Worm (Caenorhabditis elegans): ENCODE measurements around the gene hmg-4.

hmg-4 gene

ce11 chrIII:7367012-7367760 lies 14.2 kb downstream of the hmg-4 start, which contains the start of the genes T20B12.5 and T20B12.4:
TSS of gene T20B12.5 (minus strand) at chrIII:7367112.
TSS of gene T20B12.4 (plus strand) at chrIII:7367710.
- TF ChIP-seq sptf-1 (tag; optimal IDR thresholded peaks at IDR 0.05) = no peak
- TF ChIP-seq ceh-39 (tag; optimal IDR thresholded peaks at IDR 0.05) = no peak
- TF ChIP-seq mab-5 (tag; optimal IDR thresholded peaks at IDR 0.05) = no peak

- TF ChIP-seq nhr-76 (tag; optimal IDR thresholded peaks at IDR 0.05) (no peak), lin-32 (GFP tag; optimal IDR thresholded peaks at IDR 0.05) (no peak), pha-4 (tag; optimal IDR thresholded peaks at IDR 0.05) (no peak), snpc-4 (tag; optimal IDR thresholded peaks at IDR 0.05) (no peak), hlh-1 (tag; optimal IDR thresholded peaks at IDR 0.05) (no peak), drap-1 (GFP tag; optimal IDR thresholded peaks at IDR 0.05) (no peak), nhr-2 (tag; optimal IDR thresholded peaks at IDR 0.05) (no peak), nhr-12 (tag; optimal IDR thresholded peaks at IDR 0.05) (no peak), blmp-1 (tag; optimal IDR thresholded peaks at IDR 0.05) (no peak), ces-1 (GFP tag; optimal IDR thresholded peaks at IDR 0.05) (no peak), mep-1 (tag; optimal IDR thresholded peaks at IDR 0.05) (no peak), elt-3 (tag; optimal IDR thresholded peaks at IDR 0.05) (no peak), elt-1 (tag; optimal IDR thresholded peaks at IDR 0.05; ENCODE audit: borderline replicate concordance, insufficient read depth) (no peak), flh-1 (GFP tag; optimal IDR thresholded peaks at IDR 0.05) (no peak), nhr-237 (tag; optimal IDR thresholded peaks at IDR 0.05) (no peak), mab-5 (tag; optimal IDR thresholded peaks at IDR 0.05) (no peak), nhr-28 (tag; optimal IDR thresholded peaks at IDR 0.05) (no peak), lin-13 (tag; optimal IDR thresholded peaks at IDR 0.05) (no peak), bed-3 (GFP tag; optimal IDR thresholded peaks at IDR 0.05) (no peak)
These were observed 15.8 kb downstream of the hmg-4 start, which contains the start of gene F08F8.11 for ce11 chrIII:7365602-7366001. TSS of gene F08F8.11 (plus strand) at chrIII:7365902.

- TF ChIP-seq drap-1 (GFP tag; optimal IDR thresholded peaks at IDR 0.05) (no peak), lsy-2 (tag; optimal IDR thresholded peaks at IDR 0.05) (peak; percentile 64), mab-5 (tag; optimal IDR thresholded peaks at IDR 0.05) (no peak), mep-1 (tag; optimal IDR thresholded peaks at IDR 0.05) (peak; percentile 44), ces-1 (GFP tag; optimal IDR thresholded peaks at IDR 0.05) (peak; percentile 45)
These were observed 22.3 kb downstream of the hmg-4 start, which contains the start of the genes eco-1 and hmgr-1 for ce11 chrIII:7359037-7359548. TSS of gene eco-1 (minus strand) at chrIII:7359095. TSS of gene hmgr-1 (plus strand) at chrIII:7359498.

ce11 chrIII:7358627-7359026 lies 22.8 kb downstream of the hmg-4 start:
- TF ChIP-seq sem-2 (GFP tag; optimal IDR thresholded peaks at IDR 0.05) = no peak
- no peak for TF ChIP-seq zip-8 (tag; optimal IDR thresholded peaks at IDR 0.05)
- no peak for TF ChIP-seq ceh-39 (tag; optimal IDR thresholded peaks at IDR 0.05)
- no peak for TF ChIP-seq unc-120 (tag; optimal IDR thresholded peaks at IDR 0.05; ENCODE audit: poor library complexity, severe bottlenecking)
- no peak for TF ChIP-seq blmp-1 (tag; optimal IDR thresholded peaks at IDR 0.05)
- no peak for TF ChIP-seq hlh-1 (tag; optimal IDR thresholded peaks at IDR 0.05)
- TF ChIP-seq lin-13 (tag; optimal IDR thresholded peaks at IDR 0.05) = no peak
- no peak for TF ChIP-seq ztf-11 (tag; optimal IDR thresholded peaks at IDR 0.05)
- TF ChIP-seq ceh-83 (GFP tag; optimal IDR thresholded peaks at IDR 0.05) = no peak
- no peak for TF ChIP-seq ceh-43 (GFP tag; optimal IDR thresholded peaks at IDR 0.05)
- TF ChIP-seq mab-5 (tag; optimal IDR thresholded peaks at IDR 0.05) = no peak
- no peak for TF ChIP-seq elt-1 (tag; optimal IDR thresholded peaks at IDR 0.05; ENCODE audit: borderline replicate concordance, insufficient read depth)
- no peak for TF ChIP-seq drap-1 (GFP tag; optimal IDR thresholded peaks at IDR 0.05)
- no peak for TF ChIP-seq lin-32 (GFP tag; optimal IDR thresholded peaks at IDR 0.05)
- TF ChIP-seq tbx-8 (GFP tag; optimal IDR thresholded peaks at IDR 0.05) = no peak
- TF ChIP-seq unc-39 (tag; optimal IDR thresholded peaks at IDR 0.05) = no peak
- TF ChIP-seq mep-1 (tag; optimal IDR thresholded peaks at IDR 0.05) = no peak
- no peak for TF ChIP-seq pha-4 (tag; optimal IDR thresholded peaks at IDR 0.05)
- no peak for TF ChIP-seq nhr-76 (tag; optimal IDR thresholded peaks at IDR 0.05)
- TF ChIP-seq nhr-12 (tag; optimal IDR thresholded peaks at IDR 0.05) = no peak

ce11 chrIII:7357356-7357755 lies 24.0 kb downstream of the hmg-4 start, which contains the start of gene F08F8.10:
TSS of gene F08F8.10 (minus strand) at chrIII:7357393.
- TF ChIP-seq elt-1 (tag; optimal IDR thresholded peaks at IDR 0.05; ENCODE audit: borderline replicate concordance, insufficient read depth) = no peak
- peak; percentile 0 for TF ChIP-seq ces-1 (GFP tag; optimal IDR thresholded peaks at IDR 0.05)

Data from whole organism, mixed stage, embryonic.